Worm (Caenorhabditis elegans): ENCODE data around the gene vps-52.

DNA sequence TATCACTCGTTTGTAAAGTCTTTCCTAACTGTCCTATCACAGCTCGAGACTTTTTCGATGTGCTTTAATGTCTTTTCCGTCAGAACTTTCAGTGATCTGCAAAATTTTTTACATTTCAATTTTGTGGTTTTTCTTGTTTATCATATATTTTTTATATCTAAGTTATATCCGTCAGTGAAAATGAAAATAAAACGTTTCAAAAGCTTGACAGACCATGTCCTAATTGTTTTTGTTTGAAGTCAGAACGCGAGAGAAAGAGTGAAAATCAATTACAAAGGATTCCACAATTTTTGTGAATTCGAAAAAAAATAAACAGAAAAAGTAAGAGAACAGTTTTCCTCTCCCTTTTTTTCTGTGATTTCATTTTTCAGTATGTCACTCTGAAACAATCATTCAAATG, 17.0 kb upstream of the vps-52 start, which contains the start of gene F46C8.1:
- TF ChIP-seq him-1 (tag; optimal IDR thresholded peaks at IDR 0.05) (no peak), dao-5 (tag; optimal IDR thresholded peaks at IDR 0.05) (no peak), W03F9.2 (tag; optimal IDR thresholded peaks at IDR 0.05) (no peak)

Measured in whole organism, L4/young adult.